Fruit fly (Drosophila melanogaster) whole organism, embryonic: Measurements from ENCODE around the gene CG14982.

Source experiments
- Adf1 ChIP-seq: fragments of 200-800 bp; sonication (Bioruptor generic); IDR thresholded peaks from 2 replicates; pipeline ENCODE4 v1.3.6; 2022; ENCODE audit warnings: missing biosample characterization, missing genetic modification characterization
- CG10274 ChIP-seq: fragments of 200-800 bp; sonication (Bioruptor generic); optimal IDR thresholded peaks from 3 replicates; lab custom pipeline; 2017; ENCODE audit warnings: missing biosample characterization, mild to moderate bottlenecking, missing genetic modification characterization
- CG10979 ChIP-seq: fragments of 200-800 bp; sonication (Bioruptor generic); optimal IDR thresholded peaks from 2 replicates; lab custom pipeline; 2018; ENCODE audit warnings: missing biosample characterization, mild to moderate bottlenecking, missing genetic modification characterization, moderate library complexity
- CG11504 ChIP-seq: fragments of 200-800 bp; sonication (Bioruptor generic); optimal IDR thresholded peaks from 3 replicates; lab custom pipeline; 2019; ENCODE audit warnings: missing biosample characterization, mild to moderate bottlenecking, missing genetic modification characterization, moderate library complexity
- CG11560 ChIP-seq: fragments of 200-800 bp; sonication (Bioruptor generic); IDR thresholded peaks from 3 replicates; pipeline ENCODE4 v1.3.6; 2022; ENCODE audit warnings: missing biosample characterization, missing genetic modification characterization
- CG1233 ChIP-seq: fragments of 200-800 bp; sonication (Bioruptor generic); optimal IDR thresholded peaks from 4 replicates; lab custom pipeline; 2018; ENCODE audit warnings: missing biosample characterization, mild to moderate bottlenecking, missing genetic modification characterization
- CG15269 ChIP-seq: fragments of 200-800 bp; sonication (Bioruptor generic); optimal IDR thresholded peaks from 2 replicates; lab custom pipeline; 2018; ENCODE audit warnings: missing biosample characterization, mild to moderate bottlenecking, missing genetic modification characterization, moderate library complexity
- CG17361 ChIP-seq: fragments of 200-800 bp; sonication (Bioruptor generic); IDR thresholded peaks from 3 replicates; pipeline ENCODE4 v1.3.6; 2022; ENCODE audit warnings: missing biosample characterization, missing genetic modification characterization
- CG17385 ChIP-seq: fragments of 200-800 bp; sonication (Bioruptor generic); optimal IDR thresholded peaks from 3 replicates; lab custom pipeline; 2018; ENCODE audit warnings: missing biosample characterization, mild to moderate bottlenecking, missing genetic modification characterization
- CG3726 ChIP-seq: fragments of 200-800 bp; sonication (Bioruptor generic); IDR thresholded peaks from 3 replicates; pipeline ENCODE4, ENCODE4 v1.3.6; 2022; ENCODE audit warnings: missing biosample characterization, missing genetic modification characterization
- CG4707 ChIP-seq: fragments of 200-800 bp; sonication (Bioruptor generic); optimal IDR thresholded peaks from 2 replicates; lab custom pipeline; 2018; ENCODE audit warnings: missing biosample characterization, mild to moderate bottlenecking, missing genetic modification characterization, moderate library complexity
- CG4820 ChIP-seq: fragments of 200-800 bp; sonication (Bioruptor generic); optimal IDR thresholded peaks from 3 replicates; lab custom pipeline; 2016; ENCODE audit warnings: missing biosample characterization, missing genetic modification characterization
- CG6854 ChIP-seq: fragments of 200-800 bp; sonication (Bioruptor generic); optimal IDR thresholded peaks from 3 replicates; lab custom pipeline; 2017; ENCODE audit warnings: missing biosample characterization, mild to moderate bottlenecking, missing genetic modification characterization
- CG8290 ChIP-seq, 3 experiments: fragments of 200-800 bp; sonication (Bioruptor generic); optimal IDR thresholded peaks; 2 replicates each; lab custom pipeline; 2016 to 2019; ENCODE audit warnings: missing biosample characterization in 3 of 3, missing genetic modification characterization in 3 of 3, mild to moderate bottlenecking in 2 of 3, moderate library complexity in 1 of 3
- D19B ChIP-seq: fragments of 200-800 bp; sonication (Bioruptor generic); optimal IDR thresholded peaks from 2 replicates; lab custom pipeline; 2017; ENCODE audit warnings: missing biosample characterization, mild to moderate bottlenecking, missing genetic modification characterization
- Dp ChIP-seq: fragments of 200-800 bp; sonication (Bioruptor generic); optimal IDR thresholded peaks from 2 replicates; lab custom pipeline; 2018; ENCODE audit warnings: missing biosample characterization, mild to moderate bottlenecking, missing genetic modification characterization, moderate library complexity
- Eip74EF ChIP-seq, 2 experiments: fragments of 200-800 bp in 1 of 2; fragments of >200 bp in 1 of 2; sonication (Bioruptor generic) in 1 of 2; optimal IDR thresholded peaks; 2 replicates each; lab custom pipeline; 2017 to 2019; ENCODE audit warnings: missing biosample characterization in 2 of 2, missing genetic modification characterization in 2 of 2, mild to moderate bottlenecking in 1 of 2, moderate library complexity in 1 of 2
- Hmx ChIP-seq: fragments of 200-800 bp; sonication (Bioruptor generic); optimal IDR thresholded peaks from 2 replicates; lab custom pipeline; 2016; ENCODE audit warnings: missing biosample characterization, missing genetic modification characterization
- Lim3 ChIP-seq: fragments of 200-800 bp; sonication (Bioruptor generic); IDR thresholded peaks from 2 replicates; pipeline ENCODE4 v1.3.6; 2022; ENCODE audit warnings: missing biosample characterization, missing genetic modification characterization
- MESR4 ChIP-seq: fragments of 200-800 bp; sonication (Bioruptor generic); optimal IDR thresholded peaks from 2 replicates; lab custom pipeline; 2018; ENCODE audit warnings: missing biosample characterization, mild to moderate bottlenecking, missing genetic modification characterization, moderate library complexity
- Mad ChIP-seq: fragments of 200-800 bp; sonication (Bioruptor generic); optimal IDR thresholded peaks from 2 replicates; lab custom pipeline; 2016; ENCODE audit warnings: missing biosample characterization, missing genetic modification characterization
- NFAT ChIP-seq: fragments of 200-800 bp; sonication (Bioruptor generic); IDR thresholded peaks from 2 replicates; pipeline ENCODE4 v1.3.6; 2022; ENCODE audit warnings: missing biosample characterization, missing genetic modification characterization
- Nf-YC ChIP-seq: fragments of 200-800 bp; optimal IDR thresholded peaks from 3 replicates; lab custom pipeline; 2019; ENCODE audit warnings: missing biosample characterization, mild to moderate bottlenecking, missing genetic modification characterization, moderate library complexity
- Oaz ChIP-seq: fragments of 200-800 bp; sonication (Bioruptor generic); IDR thresholded peaks from 2 replicates; pipeline ENCODE4 v1.3.6; 2022; ENCODE audit warnings: missing biosample characterization, missing genetic modification characterization
- Optix ChIP-seq: fragments of 200-800 bp; sonication (Bioruptor generic); IDR thresholded peaks from 3 replicates; pipeline ENCODE4 v1.3.6; 2022; ENCODE audit warnings: missing biosample characterization, missing genetic modification characterization
- Usf ChIP-seq: fragments of 200-800 bp; sonication (Bioruptor generic); optimal IDR thresholded peaks from 2 replicates; lab custom pipeline; 2017; ENCODE audit warnings: missing genotype, missing biosample characterization, missing genetic modification characterization
- Xbp1 ChIP-seq: fragments of 200-800 bp; sonication (Bioruptor generic); optimal IDR thresholded peaks from 3 replicates; lab custom pipeline; 2016; ENCODE audit warnings: missing biosample characterization, mild to moderate bottlenecking, missing genetic modification characterization
- ara ChIP-seq: fragments of 200-800 bp; sonication (Bioruptor generic); IDR thresholded peaks from 2 replicates; pipeline ENCODE4 v1.3.6; 2022; ENCODE audit warnings: missing biosample characterization, missing genetic modification characterization
- cato ChIP-seq: fragments of 200-800 bp; sonication (Bioruptor generic); optimal IDR thresholded peaks from 2 replicates; lab custom pipeline; 2016; ENCODE audit warnings: missing biosample characterization, missing genetic modification characterization, borderline replicate concordance
- caup ChIP-seq: fragments of 200-800 bp; sonication (Bioruptor generic); optimal IDR thresholded peaks from 3 replicates; lab custom pipeline; 2017; ENCODE audit warnings: missing biosample characterization, mild to moderate bottlenecking, missing genetic modification characterization, moderate library complexity; ENCODE audit not compliant: severe bottlenecking
- crc ChIP-seq: fragments of 200-800 bp; sonication (Bioruptor generic); optimal IDR thresholded peaks from 2 replicates; lab custom pipeline; 2016; ENCODE audit warnings: missing biosample characterization, missing genetic modification characterization
- dmrt11E ChIP-seq: fragments of 200-800 bp; sonication (Bioruptor generic); optimal IDR thresholded peaks from 3 replicates; lab custom pipeline; 2018; ENCODE audit warnings: missing biosample characterization, mild to moderate bottlenecking, missing genetic modification characterization, moderate library complexity
- esg ChIP-seq: fragments of 200-800 bp; sonication (Bioruptor generic); conservative IDR thresholded peaks from 2 replicates; pipeline ENCODE4 v1.3.6; 2022; ENCODE audit warnings: missing biosample characterization, missing genetic modification characterization
- fd64A ChIP-seq: fragments of 200-800 bp; sonication (Bioruptor generic); optimal IDR thresholded peaks from 3 replicates; lab custom pipeline; 2018; ENCODE audit warnings: missing biosample characterization, mild to moderate bottlenecking, missing genetic modification characterization
- gsb ChIP-seq: fragments of 200-800 bp; sonication (Bioruptor generic); IDR thresholded peaks from 2 replicates; pipeline ENCODE4 v1.3.6; 2022; ENCODE audit warnings: missing biosample characterization, missing genetic modification characterization
- jing ChIP-seq: fragments of 200-800 bp; sonication (Bioruptor generic); optimal IDR thresholded peaks from 2 replicates; lab custom pipeline; 2018; ENCODE audit warnings: missing biosample characterization, mild to moderate bottlenecking, missing genetic modification characterization
- lilli ChIP-seq: fragments of 200-800 bp; sonication (Bioruptor generic); optimal IDR thresholded peaks from 3 replicates; lab custom pipeline; 2016; ENCODE audit warnings: missing biosample characterization, missing genetic modification characterization
- luna ChIP-seq: fragments of 200-800 bp; sonication (Bioruptor generic); optimal IDR thresholded peaks from 2 replicates; lab custom pipeline; 2016; ENCODE audit warnings: missing biosample characterization, missing genetic modification characterization
- mld ChIP-seq: fragments of 200-800 bp; sonication (Bioruptor generic); IDR thresholded peaks from 3 replicates; pipeline ENCODE4 v1.3.6; 2022; ENCODE audit warnings: missing biosample characterization, missing genetic modification characterization; ENCODE audit not compliant: partially characterized antibody
- p53 ChIP-seq: fragments of 200-800 bp; sonication (Bioruptor generic); optimal IDR thresholded peaks from 2 replicates; lab custom pipeline; 2016; ENCODE audit warnings: missing biosample characterization, missing genetic modification characterization
- pb ChIP-seq: fragments of 200-800 bp; sonication (Bioruptor generic); optimal IDR thresholded peaks from 3 replicates; lab custom pipeline; 2016; ENCODE audit warnings: missing biosample characterization, missing genetic modification characterization
- peb ChIP-seq: fragments of 200-800 bp; sonication (Bioruptor generic); IDR thresholded peaks from 2 replicates; pipeline ENCODE4 v1.3.6; 2022; ENCODE audit warnings: missing biosample characterization, missing genetic modification characterization
- ranshi ChIP-seq: fragments of 200-800 bp; sonication (Bioruptor generic); IDR thresholded peaks from 2 replicates; pipeline ENCODE4 v1.3.6; 2022; ENCODE audit warnings: missing biosample characterization, missing genetic modification characterization
- ro ChIP-seq: fragments of 200-800 bp; sonication (Bioruptor generic); IDR thresholded peaks from 2 replicates; pipeline ENCODE4 v1.3.6; 2022; ENCODE audit warnings: missing biosample characterization, missing genetic modification characterization
- scrt ChIP-seq: fragments of 200-800 bp; sonication (Bioruptor generic); optimal IDR thresholded peaks from 2 replicates; lab custom pipeline; 2018; ENCODE audit warnings: missing biosample characterization, mild to moderate bottlenecking, missing genetic modification characterization, moderate library complexity
- sd ChIP-seq: fragments of 200-800 bp; sonication (Bioruptor generic); optimal IDR thresholded peaks from 3 replicates; lab custom pipeline; 2018; ENCODE audit warnings: missing biosample characterization, mild to moderate bottlenecking, missing genetic modification characterization, moderate library complexity
- so ChIP-seq: fragments of 200-800 bp; sonication (Bioruptor generic); IDR thresholded peaks from 3 replicates; pipeline ENCODE4 v1.3.6; 2022; ENCODE audit warnings: missing biosample characterization, missing genetic modification characterization
- twi ChIP-seq: fragments of 200-800 bp; optimal IDR thresholded peaks from 2 replicates; lab custom pipeline; 2019; ENCODE audit warnings: missing biosample characterization, mild to moderate bottlenecking, missing genetic modification characterization, moderate library complexity
- tx ChIP-seq: fragments of 200-800 bp; sonication (Bioruptor generic); optimal IDR thresholded peaks from 2 replicates; lab custom pipeline; 2016; ENCODE audit warnings: missing biosample characterization, missing genetic modification characterization
- wor ChIP-seq: fragments of 200-800 bp; sonication (Bioruptor generic); IDR thresholded peaks from 2 replicates; pipeline ENCODE4 v1.3.6; 2022; ENCODE audit warnings: missing biosample characterization, missing genetic modification characterization

The CG14982 gene

DNA sequence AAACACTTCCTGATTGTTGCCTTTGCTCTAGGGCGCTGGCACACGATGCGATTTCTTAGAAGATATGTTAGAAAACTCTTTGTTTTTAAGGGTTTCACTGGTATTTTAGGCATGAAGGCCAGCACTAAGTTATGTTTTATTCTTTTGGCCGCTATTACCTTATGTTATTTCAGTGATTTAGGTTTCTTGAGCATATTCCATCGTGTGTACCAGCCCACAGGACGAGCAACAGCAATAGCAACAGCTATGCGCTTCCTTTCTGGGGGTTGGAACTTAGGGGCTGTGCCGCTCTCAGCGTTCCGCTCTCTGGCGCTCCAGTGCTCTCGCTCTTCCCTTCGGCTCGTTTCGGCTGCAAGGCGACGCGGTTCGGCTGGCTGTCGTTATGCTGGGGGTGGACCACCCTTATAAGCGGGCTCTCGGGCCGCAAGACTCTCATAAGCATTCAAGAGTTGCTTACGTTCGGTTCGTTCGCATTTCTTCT lies 41.0 kb downstream of the CG14982 start, which contains the start of gene scrt (continued):
- TF ChIP-seq dmrt11E (peak; percentile 91), CG17361 (GFP tag; lab: Robert Waterston, UW) (0 out of 3 replicates have a peak, but pooled peaks have one; percentile 44), Oaz (GFP tag; lab: Robert Waterston, UW) (0 out of 2 replicates have a peak, but pooled peaks have one; percentile 21), fd64A (GFP tag; lab: Kevin White, UChicago) (no peak), Usf (GFP tag; lab: Kevin White, UChicago) (no peak), peb (peak; percentile 53; the same call in 1 of the 2 replicates), twi (tag; lab: Kevin White, UChicago) (no peak), caup (GFP tag; lab: Kevin White, UChicago) (no peak), jing (GFP tag; lab: Kevin White, UChicago) (peak; percentile 29), CG1233 (no peak), mld (GFP tag; lab: Robert Waterston, UW) (no peak), CG6854 (no peak), lilli (GFP tag; lab: Kevin White, UChicago) (peak; percentile 34), Adf1 (no peak), ranshi (GFP tag; lab: Robert Waterston, UW) (no peak), CG11504 (tag; lab: Kevin White, UChicago) (peak; percentile 61), CG11560 (tag; lab: Robert Waterston, UW) (no peak), Hmx (GFP tag; lab: Kevin White, UChicago) (no peak), NFAT (no peak), ara (GFP tag; lab: Robert Waterston, UW) (peak; percentile 79), esg (GFP tag; lab: Robert Waterston, UW) (no peak), CG8290 (GFP tag; optimal IDR thresholded peaks at IDR 0.05; lab: Kevin White, UChicago) (peak; percentile 38), CG8290 (tag; optimal IDR thresholded peaks at IDR 0.05; lab: Kevin White, UChicago) (peak in 1 of 2 experiments; percentile 59), D19B (no peak), Eip74EF (GFP tag; optimal IDR thresholded peaks at IDR 0.05; lab: Kevin White, UChicago) (no peak), CG3726 (GFP tag; lab: Robert Waterston, UW) (no peak), cato (GFP tag; lab: Kevin White, UChicago) (no peak), Mad (GFP tag; lab: Kevin White, UChicago) (no peak), p53 (GFP tag; lab: Kevin White, UChicago) (no peak), ro (GFP tag; lab: Robert Waterston, UW) (no peak), MESR4 (GFP tag; lab: Kevin White, UChicago) (no peak), CG4820 (no peak), crc (GFP tag; lab: Kevin White, UChicago) (no peak), wor (0 out of 2 replicates have a peak, but pooled peaks have one; percentile 17), Nf-YC (tag; lab: Kevin White, UChicago) (no peak), scrt (GFP tag; lab: Kevin White, UChicago) (peak; percentile 100), CG15269 (tag; lab: Kevin White, UChicago) (no peak), CG17385 (GFP tag; lab: Kevin White, UChicago) (peak; percentile 16), Xbp1 (peak; percentile 38), luna (no peak), CG10979 (tag; lab: Kevin White, UChicago) (peak; percentile 91), pb (no peak), sd (tag; lab: Kevin White, UChicago) (no peak), Lim3 (0 out of 2 replicates have a peak, but pooled peaks have one; percentile 32), so (GFP tag; lab: Robert Waterston, UW) (peak; percentile 25; the same call in 1 of the 3 replicates), CG4707 (GFP tag; lab: Kevin White, UChicago) (no peak), gsb (no peak), Optix (GFP tag; lab: Robert Waterston, UW) (peak; percentile 49; the same call in 1 of the 3 replicates), tx (GFP tag; lab: Kevin White, UChicago) (no peak), Dp (GFP tag; lab: Kevin White, UChicago) (no peak), CG10274 (GFP tag; lab: Kevin White, UChicago) (no peak)
